Worm (Caenorhabditis elegans) whole organism, L2 larva: ENCODE results near the gene lip-1.

Experiments
- fos-1 ChIP-seq: fragments of 150-350 bp; optimal IDR thresholded peaks from 2 replicates; lab custom pipeline; 2014; ENCODE audit warnings: missing biosample characterization, missing genetic modification characterization
- unc-39 ChIP-seq: fragments of 150-350 bp; optimal IDR thresholded peaks from 2 replicates; lab custom pipeline; 2014; ENCODE audit warnings: missing biosample characterization, missing genetic modification characterization
- ztf-4 ChIP-seq: fragments of 150-350 bp; optimal IDR thresholded peaks from 2 replicates; lab custom pipeline; 2014; ENCODE audit warnings: missing biosample characterization, missing genetic modification characterization

DNA sequence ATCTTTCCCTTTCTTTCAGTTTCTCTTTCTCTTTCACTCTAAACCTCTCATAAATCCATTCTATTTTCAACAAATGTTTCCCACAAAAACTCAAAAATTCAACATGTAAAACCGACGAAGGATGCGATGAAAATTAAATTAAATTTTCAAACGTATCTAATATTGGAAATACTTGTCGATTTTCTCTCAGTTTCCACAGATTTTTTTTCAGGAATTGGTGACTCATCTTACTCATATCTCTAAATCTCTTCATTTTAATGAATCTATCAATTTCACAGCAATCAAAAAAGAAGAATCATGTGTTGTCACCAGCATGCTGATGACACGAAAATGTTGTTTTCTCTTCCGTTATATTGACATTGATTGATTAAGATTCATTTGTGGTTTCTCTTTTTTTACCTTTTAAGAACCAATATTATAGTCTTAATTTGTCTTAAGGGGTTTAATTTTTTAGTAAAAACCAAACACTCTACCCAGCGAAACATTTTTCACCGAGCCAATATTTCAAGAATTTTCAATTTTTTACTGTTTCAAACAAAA lies 38.9 kb upstream of the lip-1 start:
- TF ChIP-seq unc-39 (tag; lab: Kevin White, UChicago) (no peak), ztf-4 (tag; lab: Kevin White, UChicago) (no peak), fos-1 (peak; percentile 18)
